Worm (Caenorhabditis elegans): ENCODE measurements around the gene tag-191.

- no peak for TF ChIP-seq ets-7 (tag; optimal IDR thresholded peaks at IDR 0.05)
- TF ChIP-seq flt-1 (GFP tag; IDR thresholded peaks at IDR 0.05), result no peak
- no peak for TF ChIP-seq ama-1 (optimal IDR thresholded peaks at IDR 0.05)
- no peak for TF ChIP-seq pes-1 (GFP tag; IDR thresholded peaks at IDR 0.05)
- no peak for TF ChIP-seq tbx-37 (GFP tag; conservative IDR thresholded peaks at IDR 0.05)
These were observed 39.7 kb downstream of the tag-191 start for ce11 chrV:14496446-14496845.
